Worm (Caenorhabditis elegans): Measurements from ENCODE around the gene eat-6.

The eat-6 gene

DNA sequence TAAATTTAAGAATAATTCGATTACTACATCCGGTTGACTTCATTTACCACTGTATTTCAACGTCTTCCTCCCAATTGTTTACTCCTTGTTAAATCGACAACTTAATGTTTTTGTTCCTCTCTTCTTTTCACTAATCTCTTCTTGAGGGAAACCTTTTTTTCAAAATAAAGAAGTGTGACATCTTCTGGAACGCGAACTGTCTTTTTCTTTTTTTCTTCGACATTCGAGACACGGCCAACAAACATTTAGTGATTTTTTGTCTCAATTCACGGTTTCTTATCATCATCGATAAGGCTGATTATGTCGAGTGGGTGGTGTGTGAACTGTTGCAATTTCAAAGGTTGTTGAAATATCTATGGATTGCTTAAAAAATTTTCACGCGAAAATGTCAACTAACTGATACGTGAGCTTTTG lies 44.6 kb downstream of the eat-6 start:
- TF ChIP-seq sma-9 (GFP tag; optimal IDR thresholded peaks at IDR 0.05) (peak; percentile 59), sma-9 (tag; optimal IDR thresholded peaks at IDR 0.05) (no peak), blmp-1 (tag; optimal IDR thresholded peaks at IDR 0.05; ENCODE audit: insufficient read depth) (no peak), ama-1 (optimal IDR thresholded peaks at IDR 0.05) (peak; percentile 17), nhr-21 (tag; optimal IDR thresholded peaks at IDR 0.05) (peak; percentile 35), elt-3 (tag; optimal IDR thresholded peaks at IDR 0.05) (no peak), ceh-82 (tag; optimal IDR thresholded peaks at IDR 0.05) (no peak), fos-1 (tag; optimal IDR thresholded peaks at IDR 0.05) (peak; percentile 81), crh-2 (tag; optimal IDR thresholded peaks at IDR 0.05) (peak; percentile 72), lin-13 (GFP tag; optimal IDR thresholded peaks at IDR 0.05) (peak; percentile 33), nhr-129 (tag; optimal IDR thresholded peaks at IDR 0.05) (peak; percentile 39), C34F6.9 (tag; optimal IDR thresholded peaks at IDR 0.05) (peak; percentile 1), sma-3 (GFP tag; optimal IDR thresholded peaks at IDR 0.05) (peak; percentile 50)

DNA sequence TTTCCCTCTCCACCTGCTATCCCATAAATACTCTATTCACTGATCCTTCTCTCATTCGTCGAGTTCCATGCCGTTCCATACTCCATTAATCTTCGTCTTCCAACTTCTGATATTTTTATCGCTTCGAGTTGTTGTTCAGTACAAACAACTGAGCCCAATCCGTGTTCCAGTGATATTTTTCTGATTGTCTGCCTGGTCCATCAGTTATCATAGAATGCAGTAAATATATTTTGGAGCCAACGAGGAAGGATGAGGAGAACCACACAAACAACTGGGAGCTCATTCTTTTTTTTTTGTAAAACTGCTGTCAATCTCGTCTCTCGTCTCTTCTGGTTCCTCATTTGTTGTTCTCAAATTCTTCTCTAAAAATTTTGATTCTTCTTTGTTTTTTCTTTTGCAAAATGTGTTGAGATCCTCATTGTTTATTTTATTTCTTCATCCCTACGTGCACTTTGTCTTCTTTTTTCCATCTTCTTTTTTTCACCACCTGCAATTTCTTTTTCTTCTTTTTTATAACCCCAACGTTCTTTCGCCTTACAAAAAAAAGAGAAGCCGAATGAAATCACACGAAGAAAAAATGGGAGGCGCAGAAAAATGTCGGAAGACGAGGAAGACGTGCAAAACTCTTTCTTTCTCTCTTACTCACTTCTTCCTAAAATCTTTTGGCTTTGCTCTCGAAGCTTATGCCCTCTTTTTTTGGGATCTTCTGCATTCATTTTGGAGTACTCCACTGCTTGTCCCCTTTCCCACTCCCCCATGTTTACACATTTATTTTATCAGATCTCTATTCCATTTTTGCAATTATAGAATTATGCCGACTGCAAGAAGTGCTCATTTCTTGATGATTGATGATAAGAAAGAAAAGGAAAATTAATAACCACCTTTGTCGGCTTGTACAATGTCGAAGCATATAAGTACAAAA lies 45.8 kb downstream of the eat-6 start:
- TF ChIP-seq nhr-129 (tag; optimal IDR thresholded peaks at IDR 0.05): peak; percentile 41
- TF ChIP-seq nhr-21 (tag; optimal IDR thresholded peaks at IDR 0.05): no peak
- no peak for TF ChIP-seq ztf-1 (GFP tag; conservative IDR thresholded peaks at IDR 0.05)
- peak; percentile 47 for TF ChIP-seq ama-1 (optimal IDR thresholded peaks at IDR 0.05)
- TF ChIP-seq lin-13 (GFP tag; optimal IDR thresholded peaks at IDR 0.05): no peak
- TF ChIP-seq ceh-82 (tag; optimal IDR thresholded peaks at IDR 0.05): no peak
- TF ChIP-seq ztf-4 (tag; optimal IDR thresholded peaks at IDR 0.05): no peak
- TF ChIP-seq nhr-23 (tag; optimal IDR thresholded peaks at IDR 0.05): no peak
- no peak for TF ChIP-seq nhr-77 (tag; optimal IDR thresholded peaks at IDR 0.05)
- no peak for TF ChIP-seq F13H6.1 (tag; optimal IDR thresholded peaks at IDR 0.05)
- peak; percentile 53 for TF ChIP-seq C34F6.9 (tag; optimal IDR thresholded peaks at IDR 0.05)
- no peak for TF ChIP-seq egl-27 (tag; optimal IDR thresholded peaks at IDR 0.05)
- TF ChIP-seq lsy-2 (tag; optimal IDR thresholded peaks at IDR 0.05): peak in 1 of 2 experiments; percentile 28
- TF ChIP-seq nhr-11 (tag; optimal IDR thresholded peaks at IDR 0.05): no peak
- no peak for TF ChIP-seq gmeb-1 (tag; optimal IDR thresholded peaks at IDR 0.05)
- TF ChIP-seq ztf-11 (tag; optimal IDR thresholded peaks at IDR 0.05): no peak
- no peak for TF ChIP-seq dmd-4 (tag; optimal IDR thresholded peaks at IDR 0.05)
- TF ChIP-seq elt-3 (tag; optimal IDR thresholded peaks at IDR 0.05): no peak

DNA sequence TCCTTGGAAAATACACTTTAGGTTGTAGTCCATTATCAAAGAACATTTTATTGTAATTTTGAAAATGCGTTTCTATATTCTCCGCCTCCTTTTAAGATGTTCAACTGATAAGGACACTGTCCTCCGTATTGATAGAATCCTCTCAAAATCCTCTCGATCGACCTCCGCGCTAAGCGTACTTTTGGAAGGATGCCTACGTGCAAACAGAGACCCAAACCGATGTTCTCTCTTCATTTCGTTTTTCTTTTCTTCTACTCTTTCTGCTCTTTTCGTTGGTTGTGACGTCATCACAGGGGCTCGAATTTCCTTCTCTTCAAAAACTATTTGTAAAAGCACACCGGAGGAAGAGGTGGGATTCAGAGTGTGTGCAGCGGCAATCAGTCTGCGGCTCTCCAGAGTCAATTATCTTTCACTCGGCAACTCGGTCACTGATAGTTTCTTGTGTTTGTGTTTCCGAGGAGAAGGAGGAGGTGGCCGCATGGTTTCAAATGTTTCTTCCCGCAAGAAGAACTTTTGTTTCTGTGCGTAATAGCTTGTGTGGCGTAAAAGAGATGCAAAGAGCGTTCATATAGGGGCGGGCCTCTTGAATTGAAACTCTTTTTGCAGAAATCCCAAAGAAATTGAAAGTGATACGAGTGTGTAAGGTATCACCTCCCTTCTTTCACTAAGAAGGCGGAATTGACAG lies 47.2 kb downstream of the eat-6 start, which contains the start of gene C34B4.2:
Gene C34B4.2, plus strand, starts transcription at position 614 of the 685 bp plus-strand sequence.
- TF ChIP-seq gmeb-1 (tag; optimal IDR thresholded peaks at IDR 0.05) (no peak), ztf-1 (GFP tag; conservative IDR thresholded peaks at IDR 0.05) (no peak), alr-1 (tag; optimal IDR thresholded peaks at IDR 0.05) (no peak), dmd-4 (tag; optimal IDR thresholded peaks at IDR 0.05) (no peak), lin-11 (tag; optimal IDR thresholded peaks at IDR 0.05) (peak; percentile 42), unc-39 (tag; optimal IDR thresholded peaks at IDR 0.05) (peak; percentile 16), egl-27 (tag; optimal IDR thresholded peaks at IDR 0.05) (peak; percentile 1), F13H6.1 (tag; optimal IDR thresholded peaks at IDR 0.05) (peak; percentile 96), elt-1 (tag; optimal IDR thresholded peaks at IDR 0.05) (no peak), elt-3 (tag; optimal IDR thresholded peaks at IDR 0.05) (no peak), nhr-11 (tag; optimal IDR thresholded peaks at IDR 0.05) (no peak), ztf-4 (tag; optimal IDR thresholded peaks at IDR 0.05) (peak; percentile 58), snpc-4 (tag; optimal IDR thresholded peaks at IDR 0.05) (no peak), unc-62 (GFP tag; optimal IDR thresholded peaks at IDR 0.05) (peak; percentile 13), lin-39 (tag; optimal IDR thresholded peaks at IDR 0.05) (no peak), ama-1 (optimal IDR thresholded peaks at IDR 0.05) (peak; percentile 36), C34F6.9 (tag; optimal IDR thresholded peaks at IDR 0.05) (peak; percentile 78), sem-4 (tag; optimal IDR thresholded peaks at IDR 0.05) (peak; percentile 76), mab-5 (tag; optimal IDR thresholded peaks at IDR 0.05) (peak; percentile 59), ceh-16 (tag; optimal IDR thresholded peaks at IDR 0.05) (no peak), mbf-1 (tag; optimal IDR thresholded peaks at IDR 0.05) (no peak), unc-55 (GFP tag; optimal IDR thresholded peaks at IDR 0.05) (peak; percentile 35), ceh-82 (tag; optimal IDR thresholded peaks at IDR 0.05) (no peak), zag-1 (tag; optimal IDR thresholded peaks at IDR 0.05) (peak; percentile 54), nhr-129 (tag; optimal IDR thresholded peaks at IDR 0.05) (peak; percentile 93), lin-13 (GFP tag; optimal IDR thresholded peaks at IDR 0.05) (peak; percentile 44), lsy-2 (tag; optimal IDR thresholded peaks at IDR 0.05) (peak in 1 of 2 experiments; percentile 65), nhr-25 (tag; optimal IDR thresholded peaks at IDR 0.05) (peak; percentile 45), nhr-21 (tag; optimal IDR thresholded peaks at IDR 0.05) (peak; percentile 13), crh-2 (tag; optimal IDR thresholded peaks at IDR 0.05) (peak; percentile 82), nhr-12 (tag; optimal IDR thresholded peaks at IDR 0.05) (no peak), mdl-1 (tag; optimal IDR thresholded peaks at IDR 0.05) (peak in 1 of 2 experiments; percentile 20), sma-9 (GFP tag; optimal IDR thresholded peaks at IDR 0.05) (peak; percentile 82), sma-9 (tag; optimal IDR thresholded peaks at IDR 0.05) (no peak), sma-3 (GFP tag; optimal IDR thresholded peaks at IDR 0.05) (peak; percentile 7), blmp-1 (tag; optimal IDR thresholded peaks at IDR 0.05; ENCODE audit: insufficient read depth) (peak; percentile 54), R02D3.7 (tag; optimal IDR thresholded peaks at IDR 0.05) (no peak), Y55F3AM.14 (GFP tag; optimal IDR thresholded peaks at IDR 0.05) (peak; percentile 77), peb-1 (tag; optimal IDR thresholded peaks at IDR 0.05) (no peak)

Data from whole organism, L2 larva.